Fruit fly (Drosophila melanogaster) ovary, adult (tissue): ENCODE results near the gene ash2.

Experiments
- CG17801 ChIP-seq: fragments of 200-800 bp; optimal IDR thresholded peaks from 2 replicates; lab custom pipeline; 2019; ENCODE audit warnings: missing biosample characterization, mild to moderate bottlenecking, missing genetic modification characterization, moderate library complexity; ENCODE audit not compliant: partially characterized antibody

Gene ash2

DNA sequence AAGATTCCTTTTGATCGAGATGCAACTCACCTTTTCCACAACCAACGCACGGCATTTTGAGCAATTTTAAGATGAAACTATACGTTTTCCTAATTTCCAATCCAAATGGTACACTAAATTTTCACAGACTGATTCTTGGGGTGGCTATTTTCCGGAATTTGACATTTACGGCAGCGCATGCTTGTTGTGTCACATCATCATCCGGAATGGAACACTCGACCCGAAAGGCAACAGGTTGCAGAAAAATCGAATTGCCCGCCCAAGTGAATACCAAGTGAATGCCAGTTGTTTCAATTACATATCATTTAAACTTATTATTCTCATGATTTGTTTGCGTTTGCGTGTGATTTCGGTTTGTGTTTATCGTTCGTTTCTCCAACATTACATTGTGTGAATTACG is 15.0 kb upstream of the ash2 start, which contains the start of gene MtnF:
Gene MtnF (minus strand): TSS at position 209 of the 400 bp plus-strand sequence.
- no peak for TF ChIP-seq CG17801 (GFP tag; lab: Kevin White, UChicago)

DNA sequence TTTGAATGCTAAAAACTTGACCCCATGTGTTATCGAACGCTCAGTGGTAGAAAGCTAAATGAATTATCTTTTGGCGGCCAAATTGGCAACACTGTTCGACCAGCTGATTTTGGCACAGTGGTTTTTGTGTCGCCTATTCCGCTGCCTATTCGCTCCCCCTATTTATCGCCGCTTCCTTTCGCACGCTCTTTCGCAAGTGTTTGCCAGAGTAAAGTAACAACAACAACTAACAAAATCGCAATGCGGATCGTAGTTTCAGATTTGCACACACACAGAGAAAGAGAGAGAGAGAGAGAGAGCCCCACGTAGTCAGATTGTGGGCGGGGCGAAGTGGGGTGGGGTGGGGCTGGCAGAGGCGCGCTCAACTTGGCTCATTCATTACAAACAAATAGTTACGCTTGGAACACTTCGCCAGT is 1.1 kb downstream of the ash2 start:
- peak; percentile 66 for TF ChIP-seq CG17801 (GFP tag; lab: Kevin White, UChicago)

DNA sequence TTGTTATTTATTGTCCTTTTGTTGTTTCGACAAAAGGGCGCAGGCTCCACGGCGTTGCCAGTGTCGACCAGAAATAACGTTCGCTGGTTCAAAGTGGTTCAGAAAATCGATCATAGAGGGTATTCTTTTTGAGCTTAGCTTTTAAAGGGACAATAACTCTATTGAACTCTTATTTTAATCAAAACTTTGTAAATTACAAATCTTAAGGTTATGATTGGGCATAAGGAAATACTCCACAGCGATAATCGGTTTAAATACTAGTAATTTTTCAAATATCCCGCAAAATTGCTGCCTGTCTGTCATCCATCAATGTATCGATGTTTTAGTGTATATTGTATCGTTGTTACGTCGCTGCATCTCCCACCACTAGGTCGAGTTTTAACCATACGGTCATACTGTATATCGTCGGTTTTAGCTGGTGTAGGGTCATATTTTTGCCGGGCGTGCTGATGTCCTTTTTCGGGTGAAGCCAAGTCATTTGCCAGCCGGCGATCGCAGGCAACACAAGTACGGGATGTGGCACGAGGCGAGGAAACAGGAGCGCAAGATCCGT is 4.9 kb downstream of the ash2 start, which contains the start of the genes CG31125 and CG6695:
Gene CG31125 (minus strand): TSS at position 51 of the 553 bp plus-strand sequence.
Gene CG6695 (plus strand): TSS at position 391 of the 553 bp plus-strand sequence.
- TF ChIP-seq CG17801 (GFP tag; lab: Kevin White, UChicago), result no peak

DNA sequence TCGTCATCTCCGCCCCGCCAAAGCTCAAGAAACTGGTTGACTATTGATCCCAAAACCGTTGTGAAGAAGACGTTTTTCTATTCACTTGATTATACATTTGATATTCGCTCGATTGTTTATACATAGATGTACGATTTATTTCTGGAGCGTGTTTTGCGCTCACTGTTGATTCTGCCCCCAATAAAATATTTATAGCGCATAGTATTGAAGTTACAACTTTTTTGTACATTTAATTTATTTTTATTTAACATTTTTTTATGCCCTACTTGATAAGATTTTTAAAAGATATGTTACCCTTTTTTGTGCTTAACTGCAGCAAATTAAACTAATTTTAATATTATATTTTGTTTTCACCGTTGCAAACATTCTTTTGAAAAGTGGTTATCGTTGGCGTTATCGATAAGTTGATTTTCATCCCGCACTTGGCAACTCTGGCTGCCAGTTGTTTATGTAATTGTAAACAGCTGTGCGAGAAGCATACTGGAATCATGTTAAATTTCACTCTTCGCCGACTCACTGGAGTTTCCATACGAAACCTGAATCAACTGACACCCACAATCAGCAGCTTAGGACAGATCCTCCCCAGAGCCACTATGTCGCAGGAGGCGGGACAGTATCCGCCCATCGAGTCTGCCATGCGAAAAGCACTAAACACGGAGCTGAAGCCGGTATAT is 9.4 kb downstream of the ash2 start, which contains the start of gene CG31126:
Gene CG31126 (plus strand): TSS at position 449 of the 674 bp plus-strand sequence.
- peak; percentile 10 for TF ChIP-seq CG17801 (GFP tag; lab: Kevin White, UChicago)

DNA sequence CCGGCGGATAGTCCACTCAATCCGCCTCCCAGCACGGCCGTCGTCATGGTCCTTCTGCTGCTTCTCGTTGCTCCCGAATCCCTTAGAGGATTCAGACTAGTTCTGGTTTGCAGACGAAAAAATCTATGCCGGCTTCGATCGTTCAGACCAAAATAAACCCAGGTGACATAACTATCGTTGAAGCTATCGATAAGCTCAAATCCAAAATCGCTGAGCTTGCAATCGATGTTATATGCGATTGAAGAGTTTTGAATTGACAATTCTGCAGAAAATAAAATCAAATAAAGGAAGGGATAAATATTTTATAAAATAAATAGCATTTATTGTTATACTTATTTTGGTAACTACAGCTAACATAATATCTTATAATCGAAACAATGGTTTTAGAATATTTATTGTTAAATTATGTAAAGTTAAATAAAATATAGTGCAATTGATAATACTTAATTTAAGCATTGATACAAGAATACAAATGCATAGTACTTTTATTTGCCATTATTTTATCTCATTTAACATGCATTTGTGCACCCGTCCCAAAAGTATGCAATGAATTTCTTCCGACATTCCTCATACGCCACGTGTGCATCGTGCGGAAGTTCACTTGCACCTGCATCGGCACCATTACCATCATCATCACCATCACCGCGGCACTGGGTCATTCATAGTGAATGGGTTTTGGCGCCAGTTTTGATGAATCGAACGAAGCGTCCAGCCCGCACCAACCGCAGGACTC is 11.9 kb downstream of the ash2 start, which contains the start of gene Ppox:
Gene Ppox (minus strand): TSS at position 173 of the 733 bp plus-strand sequence.
- no peak for TF ChIP-seq CG17801 (GFP tag; lab: Kevin White, UChicago)

DNA sequence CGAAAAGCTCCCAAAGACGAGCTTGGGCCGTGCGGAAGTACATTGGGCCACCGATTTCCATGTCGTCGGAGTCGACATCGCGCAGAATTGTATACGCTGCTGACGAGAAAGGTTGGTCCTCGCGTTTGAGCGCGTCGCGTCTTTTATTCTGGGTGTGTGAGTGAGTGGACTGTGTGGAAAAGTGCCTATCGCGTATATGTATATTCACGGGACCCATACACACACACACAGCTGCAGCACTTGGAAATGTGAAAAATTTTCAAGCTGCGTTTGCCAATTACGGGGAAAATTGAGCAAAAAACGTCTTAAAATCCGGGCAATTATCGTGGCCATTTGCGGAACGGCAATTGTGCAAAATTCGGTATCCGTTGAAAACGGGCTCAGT is 12.5 kb downstream of the ash2 start, which contains the start of gene slo:
Gene slo (plus strand): TSS at position 80 of the 385 bp plus-strand sequence.
- no peak for TF ChIP-seq CG17801 (GFP tag; lab: Kevin White, UChicago)

DNA sequence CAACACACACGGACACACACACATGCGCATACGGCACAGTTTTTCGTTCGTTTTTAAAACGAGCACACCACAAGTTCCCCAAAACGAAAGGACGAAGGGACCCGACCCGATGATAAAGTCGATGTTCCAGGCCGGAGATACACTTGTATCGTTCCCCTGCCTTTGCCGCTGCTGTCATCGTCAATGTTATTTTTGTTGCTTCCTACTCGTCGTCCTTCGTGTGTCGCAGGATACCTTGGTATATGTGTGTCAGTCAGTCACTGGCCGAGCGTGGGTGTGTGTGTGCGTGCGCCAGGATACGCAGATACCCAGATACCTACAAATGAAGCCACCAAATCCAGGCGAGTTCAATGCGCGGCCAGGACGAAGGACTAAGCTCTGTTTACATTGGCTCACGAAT is 13.1 kb downstream of the ash2 start:
- no peak for TF ChIP-seq CG17801 (GFP tag; lab: Kevin White, UChicago)

DNA sequence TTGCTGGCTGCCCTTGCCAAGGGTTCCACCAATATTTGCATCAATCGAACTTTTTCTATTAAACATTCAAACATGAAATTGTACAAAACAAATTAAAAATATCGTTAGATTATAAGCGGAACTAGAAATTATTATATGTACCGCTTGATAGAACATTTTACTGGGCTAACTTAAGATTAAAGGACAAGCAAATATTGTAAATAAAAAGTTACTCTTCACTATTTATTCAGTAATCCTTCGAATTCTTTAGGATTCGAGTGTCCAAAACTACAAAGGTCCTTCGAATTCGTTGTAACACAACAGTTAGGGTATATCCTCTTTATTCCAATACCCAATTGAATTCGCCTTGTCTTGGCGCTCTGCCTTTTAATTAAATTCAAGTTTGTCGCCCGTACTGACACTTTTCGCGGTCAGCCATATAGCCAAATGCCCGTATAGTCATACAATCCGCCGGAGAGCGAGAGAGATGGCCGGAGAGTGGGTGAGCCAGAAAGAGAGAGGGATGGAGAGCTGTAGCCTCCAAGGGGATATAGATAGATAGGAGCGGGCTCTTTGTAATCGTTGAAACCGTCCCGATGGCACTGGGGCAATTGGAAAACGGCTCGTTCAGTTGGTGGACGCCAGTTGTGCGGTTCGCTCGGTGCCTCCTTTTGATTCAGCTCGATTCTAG is 17.7 kb downstream of the ash2 start:
- no peak for TF ChIP-seq CG17801 (GFP tag; lab: Kevin White, UChicago)

DNA sequence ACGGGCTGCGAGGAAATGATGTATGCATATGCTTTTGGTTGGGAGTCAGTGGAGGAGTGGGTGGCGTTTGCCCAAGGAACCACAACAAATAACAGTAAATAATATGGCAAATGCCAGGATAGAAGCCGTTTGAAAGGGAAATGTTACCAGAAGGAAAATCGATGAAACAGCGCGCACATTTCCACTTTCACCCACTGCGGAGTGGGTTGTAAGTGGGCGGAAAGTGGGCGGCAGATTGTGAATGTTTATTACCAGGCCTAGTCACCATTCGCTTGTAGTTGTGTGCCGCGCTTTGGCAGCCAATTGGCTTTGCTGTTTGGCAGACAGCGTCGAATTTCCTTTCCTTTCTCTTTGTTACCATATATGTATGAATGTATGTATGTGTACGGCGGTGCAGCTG is 21.7 kb downstream of the ash2 start:
- TF ChIP-seq CG17801 (GFP tag; lab: Kevin White, UChicago), result no peak

DNA sequence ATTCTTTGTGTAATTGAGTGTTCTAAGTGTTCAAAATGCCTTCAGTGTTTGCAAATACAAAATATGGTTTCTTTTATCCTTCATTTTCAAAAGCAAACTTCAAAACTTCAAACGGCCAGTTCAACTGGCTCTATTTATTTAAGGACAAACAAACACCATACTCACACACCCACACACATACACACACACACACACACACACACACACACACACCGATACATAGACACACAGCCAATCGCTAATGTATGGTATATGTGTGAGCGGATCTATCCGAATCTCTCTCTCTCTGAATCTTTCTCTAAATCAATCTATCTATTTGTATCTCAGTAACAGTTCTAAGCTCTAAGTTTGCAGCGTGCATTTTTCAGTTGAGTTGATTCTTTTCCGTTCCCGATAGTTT is 42.9 kb downstream of the ash2 start:
- no peak for TF ChIP-seq CG17801 (GFP tag; lab: Kevin White, UChicago)

DNA sequence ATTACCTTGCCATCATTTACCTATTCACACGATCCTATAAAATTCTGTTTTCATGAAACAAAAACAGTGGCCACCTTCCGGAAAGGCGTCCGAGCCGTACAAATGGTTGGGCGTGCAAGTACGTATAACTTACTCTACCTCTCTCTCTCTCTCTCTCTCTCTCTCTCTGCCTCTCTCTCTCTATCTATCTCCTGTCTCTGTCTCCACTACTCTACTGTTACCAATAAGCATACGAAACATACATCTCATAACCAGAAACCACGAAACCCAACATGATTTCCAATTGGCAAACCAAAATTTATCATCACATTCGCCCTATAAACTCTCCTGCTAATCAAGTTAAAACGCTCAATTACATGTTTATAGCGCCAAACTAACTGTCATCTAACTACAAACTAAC is 49.4 kb downstream of the ash2 start:
- TF ChIP-seq CG17801 (GFP tag; lab: Kevin White, UChicago), result no peak
